Worm (Caenorhabditis elegans): ENCODE measurements around the gene F35F10.14.

Gene F35F10.14

DNA sequence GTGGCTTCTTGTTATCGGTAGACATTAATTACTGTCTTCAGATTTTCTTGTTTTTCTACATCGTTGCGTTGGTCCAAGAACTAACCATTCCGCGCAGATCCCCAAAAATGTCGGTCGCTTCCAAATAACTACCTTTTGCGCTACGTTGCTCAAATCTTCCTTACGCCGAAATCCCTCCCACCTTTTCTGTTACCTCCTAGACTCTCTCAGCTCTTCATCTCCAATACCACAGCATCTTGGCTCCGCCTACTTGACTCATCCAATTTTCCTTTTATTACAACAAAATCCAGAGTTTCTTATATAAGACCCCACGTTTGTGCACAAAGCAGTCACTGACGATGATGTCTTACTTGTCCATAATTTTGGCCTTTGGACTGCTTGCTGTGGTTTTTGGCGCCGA lies 33.0 kb upstream of the F35F10.14 start, which contains the start of gene C17B7.12:
C17B7.12 (plus strand) TSS at position 301 of the 400 bp plus-strand sequence.
- TF ChIP-seq ztf-3 (GFP tag; optimal IDR thresholded peaks at IDR 0.05) (no peak), nhr-27 (tag; optimal IDR thresholded peaks at IDR 0.05) (no peak)

DNA sequence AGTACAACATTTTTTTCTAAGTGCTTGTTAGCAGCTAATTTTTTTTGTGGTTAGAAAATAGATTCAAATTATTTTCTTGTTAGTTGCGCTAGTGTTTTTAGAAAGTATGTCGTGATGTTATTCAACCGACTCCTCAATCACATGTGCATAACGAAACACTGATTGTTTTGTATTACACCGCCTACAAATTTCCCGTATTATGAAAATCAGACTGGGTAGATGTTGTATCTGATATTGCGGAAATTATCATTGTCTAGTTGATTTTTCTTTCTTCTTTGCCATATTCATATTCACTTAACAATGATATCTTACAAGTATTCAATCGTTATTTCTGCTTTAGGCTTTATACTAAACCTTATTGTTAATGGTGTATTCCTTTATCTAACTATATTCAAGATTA lies 31.4 kb upstream of the F35F10.14 start, which contains the start of gene str-63:
str-63 (plus strand) TSS at position 301 of the 400 bp plus-strand sequence.
- TF ChIP-seq tbp1 (GFP tag; optimal IDR thresholded peaks at IDR 0.05) = no peak
- no peak for TF ChIP-seq somi-1 (GFP tag; optimal IDR thresholded peaks at IDR 0.05)
- no peak for TF ChIP-seq ztf-6 (GFP tag; IDR thresholded peaks at IDR 0.05)
- TF ChIP-seq him-1 (tag; optimal IDR thresholded peaks at IDR 0.05) = no peak
- no peak for TF ChIP-seq tbx-9 (tag; optimal IDR thresholded peaks at IDR 0.05; ENCODE audit: borderline replicate concordance)
- no peak for TF ChIP-seq gei-17 (GFP tag; optimal IDR thresholded peaks at IDR 0.05)
- TF ChIP-seq sptf-2 (GFP tag; optimal IDR thresholded peaks at IDR 0.05) = no peak
- TF ChIP-seq hmg-1.2 (GFP tag; IDR thresholded peaks at IDR 0.05) = no peak
- TF ChIP-seq dpff-1 (tag; optimal IDR thresholded peaks at IDR 0.05) = no peak
- no peak for TF ChIP-seq hlh-26 (GFP tag; conservative IDR thresholded peaks at IDR 0.05)

DNA sequence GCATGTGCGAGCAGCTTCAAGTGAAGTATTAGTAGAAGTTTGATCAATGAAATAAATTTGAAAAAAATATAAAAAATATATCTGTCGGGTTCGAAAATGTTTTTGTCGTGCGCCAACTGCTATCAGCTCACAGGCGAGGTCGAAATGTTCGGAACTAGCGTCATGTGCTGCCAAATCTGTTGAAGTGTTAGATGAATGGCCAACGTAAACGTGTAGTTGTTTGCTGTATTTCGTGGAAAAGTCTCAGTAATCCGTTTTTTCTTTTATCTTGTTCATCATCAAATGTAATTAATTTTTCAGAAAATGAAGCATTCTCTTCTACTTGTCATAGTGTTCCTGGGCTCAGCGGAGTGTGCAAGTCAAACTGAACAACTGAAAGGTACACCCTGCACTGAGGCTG lies 30.0 kb upstream of the F35F10.14 start, which contains the start of gene C17B7.15:
C17B7.15 (plus strand) TSS at position 301 of the 400 bp plus-strand sequence.
- no peak for TF ChIP-seq nhr-120 (GFP tag; IDR thresholded peaks at IDR 0.05)
- TF ChIP-seq nhr-90 (tag; optimal IDR thresholded peaks at IDR 0.05) = no peak
- no peak for TF ChIP-seq ztf-26 (tag; optimal IDR thresholded peaks at IDR 0.05)
- no peak for TF ChIP-seq ceh-27 (GFP tag; optimal IDR thresholded peaks at IDR 0.05)
- no peak for TF ChIP-seq hlh-12 (tag; optimal IDR thresholded peaks at IDR 0.05)
- no peak for TF ChIP-seq lag-1 (GFP tag; IDR thresholded peaks at IDR 0.05)
- TF ChIP-seq F57A8.1 (GFP tag; optimal IDR thresholded peaks at IDR 0.05) = no peak
- TF ChIP-seq ceh-100 (GFP tag; IDR thresholded peaks at IDR 0.05) = no peak

DNA sequence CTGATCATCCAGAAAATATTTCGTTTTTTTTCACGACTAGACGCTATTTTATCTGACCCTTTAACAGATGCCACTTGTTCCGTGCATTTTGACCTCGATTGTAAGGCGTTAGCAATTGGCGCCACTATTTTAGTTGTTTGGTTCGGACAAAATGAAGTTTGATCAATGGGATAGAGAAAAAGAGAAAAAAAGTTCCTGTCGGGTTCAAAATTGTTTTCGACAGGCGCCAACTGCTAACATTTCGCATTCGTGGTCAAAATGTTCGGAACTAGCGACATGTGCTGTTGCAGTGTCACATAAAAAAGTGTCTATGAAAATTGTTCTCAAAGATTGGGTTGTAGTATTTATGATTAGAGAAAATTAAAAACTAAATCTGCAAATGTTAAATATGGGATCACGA lies 27.6 kb upstream of the F35F10.14 start:
- no peak for TF ChIP-seq egl-44 (GFP tag; IDR thresholded peaks at IDR 0.05)

DNA sequence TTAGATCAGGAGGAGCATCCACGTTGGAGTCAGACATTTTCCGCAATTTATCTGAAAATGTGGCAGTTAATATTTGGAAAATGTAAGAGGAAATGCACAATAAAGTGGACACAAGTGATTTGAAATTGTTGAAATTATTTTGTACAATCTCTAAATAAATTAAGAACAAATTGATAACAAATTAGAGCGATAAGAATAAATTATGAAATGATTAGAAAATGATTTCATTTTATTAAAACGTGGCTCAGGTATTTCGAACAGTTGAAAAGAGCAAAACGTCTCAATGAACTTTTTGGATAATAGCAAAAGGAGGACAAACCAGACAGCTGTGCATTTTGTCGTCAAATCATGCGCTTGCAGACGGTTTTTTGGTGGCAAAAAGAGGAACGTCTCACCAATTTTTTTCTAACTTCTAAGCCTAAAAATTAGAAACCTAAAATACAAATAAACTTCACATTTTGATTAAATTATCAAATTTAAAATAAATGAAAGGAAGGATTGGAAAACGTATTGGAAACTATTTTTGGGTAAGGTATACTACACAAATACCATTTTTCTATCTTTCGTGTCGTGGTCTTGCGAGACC lies 26.6 kb upstream of the F35F10.14 start, which contains the start of gene fbxa-65:
fbxa-65 (minus strand) TSS at position 51 of the 586 bp plus-strand sequence.
- 0 out of 2 replicates have a peak, but pooled peaks have one; percentile 45 for TF ChIP-seq nfyb-1 (GFP tag; IDR thresholded peaks at IDR 0.05)
- TF ChIP-seq ceh-79 (tag; optimal IDR thresholded peaks at IDR 0.05) = no peak
- no peak for TF ChIP-seq attf-6 (GFP tag; IDR thresholded peaks at IDR 0.05)
- TF ChIP-seq snpc-3.4 (tag; optimal IDR thresholded peaks at IDR 0.05) = no peak
- no peak for TF ChIP-seq dox-1 (GFP tag; IDR thresholded peaks at IDR 0.05)
- no peak for TF ChIP-seq xnd-1 (tag; optimal IDR thresholded peaks at IDR 0.05)

DNA sequence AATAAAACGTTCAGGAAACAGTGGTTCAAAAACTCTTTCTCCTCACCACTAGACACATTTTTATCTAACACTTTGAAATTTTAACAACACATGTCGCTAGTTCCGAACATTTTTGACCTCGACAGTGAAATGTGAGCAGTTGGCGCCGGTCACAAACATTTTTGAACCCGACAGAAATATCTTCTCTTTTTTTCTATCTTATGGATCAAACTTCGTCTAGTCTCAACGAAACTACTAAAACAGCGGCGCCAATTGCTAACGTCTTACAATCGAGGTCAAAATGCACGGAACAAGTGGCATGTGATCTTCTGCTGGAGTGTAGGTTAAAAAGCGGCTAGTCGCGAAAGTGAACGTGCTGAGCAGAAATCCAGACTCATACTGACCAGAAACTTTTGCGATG lies 24.1 kb upstream of the F35F10.14 start:
- no peak for TF ChIP-seq mcd-1 (GFP tag; IDR thresholded peaks at IDR 0.05)
- TF ChIP-seq hlh-12 (tag; optimal IDR thresholded peaks at IDR 0.05) = no peak
- TF ChIP-seq snpc-4 (GFP tag; optimal IDR thresholded peaks at IDR 0.05) = no peak
- no peak for TF ChIP-seq snpc-4 (tag; optimal IDR thresholded peaks at IDR 0.05)
- no peak for TF ChIP-seq attf-6 (GFP tag; IDR thresholded peaks at IDR 0.05)
- TF ChIP-seq nhr-90 (tag; optimal IDR thresholded peaks at IDR 0.05) = no peak
- no peak for TF ChIP-seq ceh-58 (GFP tag; IDR thresholded peaks at IDR 0.05)
- TF ChIP-seq ceh-79 (tag; optimal IDR thresholded peaks at IDR 0.05) = no peak
- no peak for TF ChIP-seq nhr-27 (tag; optimal IDR thresholded peaks at IDR 0.05)
- no peak for TF ChIP-seq ekl-4 (GFP tag; IDR thresholded peaks at IDR 0.05)
- no peak for TF ChIP-seq zim-3 (tag; optimal IDR thresholded peaks at IDR 0.05)

All from whole organism, young adult.